Fruit fly (Drosophila melanogaster) whole organism, wandering third instar larva: ENCODE measurements around the gene CG3544.

Experiments
- Mio ChIP-seq: sonication (Bioruptor generic); optimal IDR thresholded peaks from 2 replicates; lab custom pipeline; 2016; ENCODE audit warnings: missing biosample characterization, missing genetic modification characterization
- Myc ChIP-seq: fragments of >200 bp; optimal IDR thresholded peaks from 2 replicates; lab custom pipeline; 2017
- N ChIP-seq: fragments of >200 bp; optimal IDR thresholded peaks from 2 replicates; lab custom pipeline; 2018; ENCODE audit warnings: missing biosample characterization, missing external identifiers, missing genetic modification characterization
- dl ChIP-seq, 2 experiments: fragments of 175-275, 200-275 bp in 1 of 2; fragments of 200-275 bp in 1 of 2; sonication (Bioruptor generic); optimal IDR thresholded peaks; lab custom pipeline; 2018; ENCODE audit warnings: mild to moderate bottlenecking in 2 of 2, missing biosample characterization in 2 of 2, missing genetic modification characterization in 2 of 2, moderate library complexity in 2 of 2; ENCODE audit not compliant: partially characterized antibody in 2 of 2, insufficient read depth in 1 of 2
- jim ChIP-seq: fragments of 175-275, 200-325 bp; sonication (Bioruptor generic); optimal IDR thresholded peaks from 2 replicates; lab custom pipeline; 2016; ENCODE audit warnings: missing biosample characterization, mild to moderate bottlenecking, missing genetic modification characterization
- usp ChIP-seq: fragments of >200 bp; optimal IDR thresholded peaks from 2 replicates; lab custom pipeline; 2017; ENCODE audit warnings: missing biosample characterization, missing genetic modification characterization

dm6 chr2L:827516-828362, 43.6 kb downstream of the CG3544 start:
- TF ChIP-seq usp (GFP tag; lab: Kevin White, UChicago) (no peak), dl (GFP tag; optimal IDR thresholded peaks at IDR 0.05; lab: Kevin White, UChicago; ENCODE audit: insufficient read depth in 1 of 2, partially characterized antibody in 2 of 2) (no peak), N (GFP tag; lab: Kevin White, UChicago) (no peak), jim (GFP tag; lab: Kevin White, UChicago) (no peak), Mio (no peak), Myc (no peak)
